Fruit fly (Drosophila melanogaster): ENCODE measurements around the gene CG7290.
A peak's percentile ranks its signal among the peaks of the same experiment; 100 is the strongest.

The CG7290 gene

DNA sequence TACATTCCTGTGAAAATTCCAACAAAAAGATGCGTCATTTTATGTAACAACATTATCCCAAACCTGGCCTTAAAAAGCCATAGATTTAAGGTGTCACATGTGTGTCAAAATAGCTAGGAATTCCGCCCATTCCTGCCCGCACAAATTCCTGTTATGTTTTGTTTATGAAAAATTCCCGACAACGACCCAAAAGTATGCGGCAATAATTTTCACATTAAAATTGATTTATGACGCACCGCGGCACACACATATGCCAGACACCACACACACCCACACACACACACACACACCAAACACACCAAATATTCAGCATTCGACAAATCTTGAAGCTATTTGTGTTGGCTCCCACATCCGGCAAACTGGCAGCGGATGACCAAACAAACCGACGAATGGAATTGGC lies 23.0 kb downstream of the CG7290 start:
- TF ChIP-seq cg (GFP tag; optimal IDR thresholded peaks at IDR 0.05) (peak; percentile 65), Med (GFP tag) (peak; percentile 3), cad (GFP tag; optimal IDR thresholded peaks at IDR 0.05) (peak; percentile 43), ro (GFP tag; IDR thresholded peaks at IDR 0.05) (no peak), sd (tag; optimal IDR thresholded peaks at IDR 0.05) (peak; percentile 59), Sox102F (GFP tag; optimal IDR thresholded peaks at IDR 0.05) (no peak), chinmo (GFP tag; IDR thresholded peaks at IDR 0.05; ENCODE audit: partially characterized antibody) (0 out of 4 replicates have a peak, but pooled peaks have one; percentile 13), ara (GFP tag; IDR thresholded peaks at IDR 0.05) (no peak)

DNA sequence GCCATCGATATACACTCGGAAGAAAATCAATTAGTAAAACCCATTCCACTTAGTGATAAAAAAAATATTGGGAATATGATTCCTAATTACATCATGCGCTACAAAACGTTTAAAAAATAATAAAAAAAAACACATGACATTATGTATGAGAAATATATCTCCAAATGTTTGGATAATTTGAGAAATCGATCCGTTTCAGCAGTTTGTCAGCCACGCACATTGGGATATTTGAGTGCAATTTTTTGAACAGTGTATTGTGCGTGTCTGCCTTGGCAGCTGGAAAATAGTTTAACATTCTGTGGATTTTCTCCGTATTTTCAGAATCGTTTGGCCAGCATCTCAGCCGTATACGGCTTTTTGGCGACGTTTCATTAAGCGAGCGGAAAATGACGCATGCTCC lies 27.7 kb downstream of the CG7290 start:
- TF ChIP-seq CG5953 (GFP tag; IDR thresholded peaks at IDR 0.05) (no peak), CG2120 (GFP tag; optimal IDR thresholded peaks at IDR 0.05) (peak; percentile 53), cwo (GFP tag; optimal IDR thresholded peaks at IDR 0.05) (no peak), gem (tag; optimal IDR thresholded peaks at IDR 0.05) (peak; percentile 35), CG18599 (GFP tag; optimal IDR thresholded peaks at IDR 0.05) (peak; percentile 60), NFAT (GFP tag; IDR thresholded peaks at IDR 0.05) (no peak), CG6813 (GFP tag; optimal IDR thresholded peaks at IDR 0.05) (no peak), Fer1 (GFP tag; optimal IDR thresholded peaks at IDR 0.05) (peak; percentile 9), CG16813 (GFP tag; IDR thresholded peaks at IDR 0.05; ENCODE audit: partially characterized antibody) (no peak), seq (GFP tag; IDR thresholded peaks at IDR 0.05) (no peak), tio (GFP tag; optimal IDR thresholded peaks at IDR 0.05) (no peak), CG9215 (GFP tag; IDR thresholded peaks at IDR 0.05) (no peak), Ravus (GFP tag; IDR thresholded peaks at IDR 0.05) (no peak), Nf-YA (GFP tag; IDR thresholded peaks at IDR 0.05) (no peak), Hr51 (GFP tag; optimal IDR thresholded peaks at IDR 0.05) (peak in 1 of 2 experiments; percentile 19), Oli (tag; optimal IDR thresholded peaks at IDR 0.05) (no peak), CG7556 (GFP tag; optimal IDR thresholded peaks at IDR 0.05) (peak; percentile 23), CG10147 (GFP tag; optimal IDR thresholded peaks at IDR 0.05) (no peak), Hr39 (optimal IDR thresholded peaks at IDR 0.05) (no peak), CG11247 (GFP tag; IDR thresholded peaks at IDR 0.05) (no peak), CG11504 (tag; optimal IDR thresholded peaks at IDR 0.05) (peak; percentile 24), Hmr (GFP tag; optimal IDR thresholded peaks at IDR 0.05) (peak; percentile 23), caup (GFP tag; optimal IDR thresholded peaks at IDR 0.05; ENCODE audit: severe bottlenecking) (no peak), lab (GFP tag; optimal IDR thresholded peaks at IDR 0.05) (peak; percentile 6), sens (GFP tag) (peak; percentile 41), CG17829 (tag; optimal IDR thresholded peaks at IDR 0.05) (no peak), pho (GFP tag; optimal IDR thresholded peaks at IDR 0.05) (peak; percentile 5), Hand (GFP tag; optimal IDR thresholded peaks at IDR 0.05) (peak; percentile 5), CG2678 (tag; optimal IDR thresholded peaks at IDR 0.05) (peak; percentile 41), CG32532 (GFP tag; IDR thresholded peaks at IDR 0.05) (0 out of 2 replicates have a peak, but pooled peaks have one; percentile 10), chinmo (GFP tag; IDR thresholded peaks at IDR 0.05; ENCODE audit: partially characterized antibody) (no peak), ac (GFP tag; optimal IDR thresholded peaks at IDR 0.05) (no peak), Meics (GFP tag; optimal IDR thresholded peaks at IDR 0.05) (peak; percentile 5)

Measured in whole organism, embryonic.